Worm (Caenorhabditis elegans) whole organism, L1 larva: ENCODE measurements around the gene srx-92.

Experiments used
- aha-1 ChIP-seq: fragments of 150-350 bp; optimal IDR thresholded peaks from 2 replicates; lab custom pipeline; 2014; ENCODE audit warnings: missing biosample characterization, missing genetic modification characterization
- hlh-4 ChIP-seq: sonication (generic microtip); optimal IDR thresholded peaks from 2 replicates; lab custom pipeline; 2016; ENCODE audit warnings: mild to moderate bottlenecking, missing genetic modification characterization, missing compliant biosample characterization
- mep-1 ChIP-seq: fragments of 150-350 bp; optimal IDR thresholded peaks from 2 replicates; lab custom pipeline; 2014; ENCODE audit warnings: missing biosample characterization, missing genetic modification characterization
- ztf-4 ChIP-seq: fragments of 150-350 bp; optimal IDR thresholded peaks from 2 replicates; lab custom pipeline; 2014; ENCODE audit warnings: missing biosample characterization, missing genetic modification characterization

DNA sequence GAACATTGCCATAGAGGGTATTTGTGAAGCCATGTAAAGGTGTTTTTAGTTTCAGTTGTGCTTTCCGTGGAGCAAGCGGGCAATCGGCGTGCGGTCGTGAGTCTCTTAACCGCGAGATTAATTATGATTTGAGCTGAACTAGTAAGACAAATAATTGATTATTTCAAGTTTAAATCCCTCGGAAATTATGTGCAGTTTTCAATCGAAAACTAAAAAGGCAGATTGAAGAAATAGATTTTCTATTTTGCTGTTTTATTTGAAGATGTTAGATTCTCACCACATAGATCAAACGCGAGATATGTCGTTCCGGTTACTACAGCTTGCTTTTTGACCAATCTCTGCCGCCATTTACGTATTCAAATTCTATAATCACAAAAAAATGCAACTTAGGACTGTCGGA lies 43.1 kb downstream of the srx-92 start, which contains the start of gene C13A2.3:
- TF ChIP-seq mep-1 (no peak), ztf-4 (tag; lab: Kevin White, UChicago) (no peak), aha-1 (tag; lab: Kevin White, UChicago) (no peak), hlh-4 (tag; lab: Kevin White, UChicago) (no peak)
